Fruit fly (Drosophila melanogaster) whole organism, embryonic: ENCODE measurements around the gene CG42487.

Source experiments
- Atf3 ChIP-seq: fragments of 200-800 bp; sonication (Bioruptor generic); optimal IDR thresholded peaks from 3 replicates; lab custom pipeline; 2016; ENCODE audit warnings: missing biosample characterization, missing genetic modification characterization
- CG10209 ChIP-seq: fragments of 200-800 bp; sonication (Bioruptor generic); optimal IDR thresholded peaks from 3 replicates; lab custom pipeline; 2017; ENCODE audit warnings: missing biosample characterization, mild to moderate bottlenecking, missing genetic modification characterization, missing genetic modification reagents
- CG12659 ChIP-seq: fragments of 200-800 bp; sonication (Bioruptor generic); optimal IDR thresholded peaks from 3 replicates; lab custom pipeline; 2017; ENCODE audit warnings: mild to moderate bottlenecking, missing biosample characterization, missing genetic modification reagents, missing genetic modification characterization
- CG13424 ChIP-seq: fragments of 200-800 bp; sonication (Bioruptor generic); optimal IDR thresholded peaks from 2 replicates; lab custom pipeline; 2019; ENCODE audit warnings: missing biosample characterization, mild to moderate bottlenecking, missing genetic modification characterization, moderate library complexity
- CG14441 ChIP-seq: fragments of 200-800 bp; sonication (Bioruptor generic); IDR thresholded peaks from 2 replicates; pipeline ENCODE4 v1.3.6; 2022; ENCODE audit warnings: missing biosample characterization, missing genetic modification characterization
- CG14965 ChIP-seq: fragments of 200-800 bp; sonication (Bioruptor generic); optimal IDR thresholded peaks from 2 replicates; lab custom pipeline; 2016; ENCODE audit warnings: missing biosample characterization, missing genetic modification characterization, borderline replicate concordance
- CG15011 ChIP-seq: fragments of 200-800 bp; sonication (Bioruptor generic); optimal IDR thresholded peaks from 3 replicates; lab custom pipeline; 2018; ENCODE audit warnings: missing biosample characterization, mild to moderate bottlenecking, missing genetic modification characterization
- CG1529 ChIP-seq: fragments of 200-800 bp; sonication (Bioruptor generic); optimal IDR thresholded peaks from 3 replicates; lab custom pipeline; 2018; ENCODE audit warnings: missing biosample characterization, missing genetic modification characterization
- CG17568 ChIP-seq: fragments of 200-800 bp; sonication (Bioruptor generic); optimal IDR thresholded peaks from 2 replicates; lab custom pipeline; 2018; ENCODE audit warnings: missing biosample characterization, mild to moderate bottlenecking, missing genetic modification characterization, moderate library complexity
- CG17912 ChIP-seq: fragments of 200-800 bp; sonication (Bioruptor generic); optimal IDR thresholded peaks from 2 replicates; lab custom pipeline; 2018; ENCODE audit warnings: missing biosample characterization, mild to moderate bottlenecking, missing genetic modification characterization
- CG30431 ChIP-seq: fragments of 200-800 bp; sonication (Bioruptor generic); optimal IDR thresholded peaks from 2 replicates; lab custom pipeline; 2017; ENCODE audit warnings: missing biosample characterization, missing genetic modification characterization
- CG3163 ChIP-seq: fragments of 200-800 bp; sonication (Bioruptor generic); optimal IDR thresholded peaks from 3 replicates; lab custom pipeline; 2016; ENCODE audit warnings: missing biosample characterization, missing genetic modification characterization
- CG6272 ChIP-seq: fragments of 200-800 bp; sonication (Bioruptor generic); IDR thresholded peaks from 2 replicates; pipeline ENCODE4 v1.3.6; 2022; ENCODE audit warnings: missing biosample characterization, missing genetic modification characterization
- CG6791 ChIP-seq: fragments of 200-800 bp; sonication (Bioruptor generic); IDR thresholded peaks from 3 replicates; pipeline ENCODE4 v1.3.6; 2022; ENCODE audit warnings: missing biosample characterization, missing genetic modification characterization; ENCODE audit not compliant: partially characterized antibody
- CG6813 ChIP-seq: fragments of 200-800 bp; sonication (Bioruptor generic); optimal IDR thresholded peaks from 2 replicates; lab custom pipeline; 2017; ENCODE audit warnings: missing biosample characterization, missing genetic modification characterization, mild to moderate bottlenecking, moderate library complexity, missing genetic modification reagents
- CG7987 ChIP-seq: fragments of 200-800 bp; sonication (Bioruptor generic); optimal IDR thresholded peaks from 2 replicates; lab custom pipeline; 2018; ENCODE audit warnings: missing biosample characterization, mild to moderate bottlenecking, missing genetic modification characterization, moderate library complexity
- D ChIP-seq, 2 experiments: fragments of 200-800 bp in 1 of 2; fragments of >200 bp in 1 of 2; sonication (Bioruptor generic) in 1 of 2; optimal IDR thresholded peaks; 2 replicates in 1 of 2; 3 replicates in 1 of 2; lab custom pipeline; 2017; ENCODE audit warnings: mild to moderate bottlenecking in 1 of 2, missing biosample characterization in 1 of 2, missing genetic modification characterization in 1 of 2, missing genetic modification reagents in 1 of 2
- D19B ChIP-seq: fragments of 200-800 bp; sonication (Bioruptor generic); optimal IDR thresholded peaks from 2 replicates; lab custom pipeline; 2017; ENCODE audit warnings: missing biosample characterization, mild to moderate bottlenecking, missing genetic modification characterization
- Dfd ChIP-seq, 2 experiments: fragments of >200 bp; optimal IDR thresholded peaks; 2 replicates each; lab custom pipeline; 2017; ENCODE audit warnings: missing biosample characterization in 2 of 2, missing genetic modification characterization in 2 of 2
- Dip3 ChIP-seq: fragments of 200-800 bp; sonication (Bioruptor generic); optimal IDR thresholded peaks from 3 replicates; lab custom pipeline; 2016; ENCODE audit warnings: missing biosample characterization, missing genetic modification characterization
- Doc3 ChIP-seq: fragments of 200-800 bp; sonication (Bioruptor generic); IDR thresholded peaks from 3 replicates; pipeline ENCODE4 v1.3.6; 2022; ENCODE audit warnings: missing biosample characterization, missing genetic modification characterization; ENCODE audit not compliant: partially characterized antibody
- Dp ChIP-seq: fragments of 200-800 bp; sonication (Bioruptor generic); optimal IDR thresholded peaks from 2 replicates; lab custom pipeline; 2018; ENCODE audit warnings: missing biosample characterization, mild to moderate bottlenecking, missing genetic modification characterization, moderate library complexity
- E2f1 ChIP-seq: fragments of 200-800 bp; sonication (Bioruptor generic); IDR thresholded peaks from 2 replicates; pipeline ENCODE4 v1.3.6; 2022; ENCODE audit warnings: missing biosample characterization, missing genetic modification characterization
- Eip74EF ChIP-seq, 2 experiments: fragments of 200-800 bp in 1 of 2; fragments of >200 bp in 1 of 2; sonication (Bioruptor generic) in 1 of 2; optimal IDR thresholded peaks; 2 replicates each; lab custom pipeline; 2017 to 2019; ENCODE audit warnings: missing biosample characterization in 2 of 2, missing genetic modification characterization in 2 of 2, mild to moderate bottlenecking in 1 of 2, moderate library complexity in 1 of 2
- Ets65A ChIP-seq: fragments of 200-800 bp; sonication (Bioruptor generic); peaks from one replicate; lab custom pipeline; 2016; ENCODE audit warnings: missing biosample characterization, missing genetic modification characterization
- HHEX ChIP-seq: fragments of 200-800 bp; sonication (Bioruptor generic); optimal IDR thresholded peaks from 3 replicates; lab custom pipeline; 2017; ENCODE audit warnings: missing biosample characterization, mild to moderate bottlenecking, missing genetic modification characterization, missing genetic modification reagents
- Hr3 ChIP-seq: fragments of 200-800 bp; sonication (Bioruptor generic); optimal IDR thresholded peaks from 3 replicates; lab custom pipeline; 2016; ENCODE audit warnings: missing biosample characterization, missing genetic modification characterization
- Hr78 ChIP-seq, 2 experiments: fragments of 200-800 bp in 1 of 2; fragments of >200 bp in 1 of 2; sonication (Bioruptor generic) in 1 of 2; optimal IDR thresholded peaks; 2 replicates each; lab custom pipeline; 2017 to 2019; ENCODE audit warnings: missing biosample characterization in 2 of 2, missing genetic modification characterization in 2 of 2, mild to moderate bottlenecking in 1 of 2, moderate library complexity in 1 of 2
- Lim3 ChIP-seq: fragments of 200-800 bp; sonication (Bioruptor generic); IDR thresholded peaks from 2 replicates; pipeline ENCODE4 v1.3.6; 2022; ENCODE audit warnings: missing biosample characterization, missing genetic modification characterization
- Mad ChIP-seq: fragments of 200-800 bp; sonication (Bioruptor generic); optimal IDR thresholded peaks from 2 replicates; lab custom pipeline; 2016; ENCODE audit warnings: missing biosample characterization, missing genetic modification characterization
- NC2β ChIP-seq: fragments of 200-800 bp; sonication (Bioruptor generic); optimal IDR thresholded peaks from 2 replicates; lab custom pipeline; 2016; ENCODE audit warnings: missing biosample characterization, missing genetic modification characterization
- Pdp1 ChIP-seq, 2 experiments: fragments of 200-800 bp; sonication (Bioruptor generic); optimal IDR thresholded peaks; 3 replicates each; lab custom pipeline; 2016; ENCODE audit warnings: missing biosample characterization in 2 of 2, missing genetic modification characterization in 2 of 2, mild to moderate bottlenecking in 1 of 2, moderate library complexity in 1 of 2
- Spps ChIP-seq: fragments of 200-800 bp; sonication (Bioruptor generic); optimal IDR thresholded peaks from 2 replicates; lab custom pipeline; 2018; ENCODE audit warnings: missing biosample characterization, mild to moderate bottlenecking, missing genetic modification characterization
- Xbp1 ChIP-seq: fragments of 200-800 bp; sonication (Bioruptor generic); optimal IDR thresholded peaks from 3 replicates; lab custom pipeline; 2016; ENCODE audit warnings: missing biosample characterization, mild to moderate bottlenecking, missing genetic modification characterization
- Xrp1 ChIP-seq: fragments of 200-800 bp; sonication (Bioruptor generic); IDR thresholded peaks from 2 replicates; pipeline ENCODE4 v1.3.6; 2022; ENCODE audit warnings: missing biosample characterization, missing genetic modification characterization
- bowl ChIP-seq: fragments of 200-800 bp; sonication (Bioruptor generic); IDR thresholded peaks from 2 replicates; pipeline ENCODE4 v1.3.6; 2022; ENCODE audit warnings: missing biosample characterization, missing genetic modification characterization
- br ChIP-seq: fragments of >200 bp; optimal IDR thresholded peaks from 2 replicates; lab custom pipeline; 2017
- chn ChIP-seq: fragments of 200-800 bp; sonication (Bioruptor generic); optimal IDR thresholded peaks from 2 replicates; lab custom pipeline; 2016; ENCODE audit warnings: missing biosample characterization, missing genetic modification characterization
- dpn ChIP-seq, 2 experiments: fragments of 200-800 bp; sonication (Bioruptor generic); optimal IDR thresholded peaks; 3 replicates each; lab custom pipeline; 2016; ENCODE audit warnings: missing biosample characterization in 2 of 2, missing genetic modification characterization in 2 of 2
- emc ChIP-seq: fragments of 200-800 bp; sonication (Bioruptor generic); optimal IDR thresholded peaks from 2 replicates; lab custom pipeline; 2016; ENCODE audit warnings: missing biosample characterization, missing genetic modification characterization
- fd3F ChIP-seq: fragments of 200-800 bp; sonication (Bioruptor generic); optimal IDR thresholded peaks from 2 replicates; lab custom pipeline; 2018; ENCODE audit warnings: missing biosample characterization, mild to moderate bottlenecking, missing genetic modification characterization, moderate library complexity
- gsb-n ChIP-seq: fragments of 200-800 bp; sonication (Bioruptor generic); optimal IDR thresholded peaks from 3 replicates; lab custom pipeline; 2018; ENCODE audit warnings: missing biosample characterization, mild to moderate bottlenecking, missing genetic modification characterization
- inv ChIP-seq: fragments of 200-800 bp; sonication (Bioruptor generic); IDR thresholded peaks from 2 replicates; pipeline ENCODE4 v1.3.6; 2022; ENCODE audit warnings: missing biosample characterization, missing genetic modification characterization; ENCODE audit not compliant: partially characterized antibody
- jigr1 ChIP-seq: fragments of 200-800 bp; sonication (Bioruptor generic); IDR thresholded peaks from 3 replicates; pipeline ENCODE4 v1.3.6; 2022; ENCODE audit warnings: missing biosample characterization, missing genetic modification characterization
- nerfin-1 ChIP-seq: fragments of 200-800 bp; sonication (Bioruptor generic); optimal IDR thresholded peaks from 3 replicates; lab custom pipeline; 2019; ENCODE audit warnings: missing biosample characterization, mild to moderate bottlenecking, missing genetic modification characterization, moderate library complexity
- pnt ChIP-seq: fragments of 200-800 bp; sonication (Bioruptor generic); optimal IDR thresholded peaks from 3 replicates; lab custom pipeline; 2016; ENCODE audit warnings: missing biosample characterization, missing genetic modification characterization
- sima ChIP-seq: fragments of 200-800 bp; sonication (Bioruptor generic); optimal IDR thresholded peaks from 2 replicates; lab custom pipeline; 2016; ENCODE audit warnings: missing biosample characterization, missing genetic modification characterization
- sug ChIP-seq: fragments of 200-800 bp; optimal IDR thresholded peaks from 2 replicates; lab custom pipeline; 2019; ENCODE audit warnings: missing biosample characterization, mild to moderate bottlenecking, missing genetic modification characterization, moderate library complexity
- trh ChIP-seq: fragments of 200-800 bp; sonication (Bioruptor generic); optimal IDR thresholded peaks from 2 replicates; lab custom pipeline; 2016; ENCODE audit warnings: missing biosample characterization, missing genetic modification characterization
- tup ChIP-seq: fragments of 200-800 bp; sonication (Bioruptor generic); optimal IDR thresholded peaks from 2 replicates; lab custom pipeline; 2016; ENCODE audit warnings: missing biosample characterization, mild to moderate bottlenecking, missing genetic modification characterization, moderate library complexity

CG42487 gene

dm6 chr3R:27987329-27987728 lies 28.3 kb upstream of the CG42487 start (continued):
- TF ChIP-seq CG10209 (GFP tag; lab: Kevin White, UChicago) (peak; percentile 56), chn (GFP tag; lab: Kevin White, UChicago) (no peak), NC2β (no peak), D19B (GFP tag; lab: Kevin White, UChicago) (peak; percentile 51), CG7987 (GFP tag; lab: Kevin White, UChicago) (no peak), jigr1 (GFP tag; lab: Robert Waterston, UW) (no peak), CG13424 (tag; lab: Kevin White, UChicago) (peak; percentile 72), E2f1 (peak; percentile 77), gsb-n (tag; lab: Kevin White, UChicago) (peak; percentile 35), CG6813 (no peak), sima (GFP tag; lab: Kevin White, UChicago) (no peak), dpn (GFP tag; optimal IDR thresholded peaks at IDR 0.05; lab: Kevin White, UChicago) (peak; percentile 15 to 60), inv (GFP tag; lab: Robert Waterston, UW) (no peak), CG6791 (GFP tag; lab: Robert Waterston, UW) (no peak), CG15011 (peak; percentile 36), CG30431 (no peak), CG14441 (GFP tag; lab: Robert Waterston, UW) (peak; percentile 36; the same call in 1 of the 2 replicates), br (lab: Kevin White, UChicago) (no peak), pnt (GFP tag; lab: Kevin White, UChicago) (no peak), CG12659 (GFP tag; lab: Kevin White, UChicago) (peak; percentile 68), Mad (GFP tag; lab: Kevin White, UChicago) (peak; percentile 6), CG14965 (GFP tag; lab: Kevin White, UChicago) (no peak), CG1529 (GFP tag; lab: Kevin White, UChicago) (peak; percentile 45), emc (GFP tag; lab: Kevin White, UChicago) (no peak), CG17568 (GFP tag; lab: Kevin White, UChicago) (no peak), trh (GFP tag; lab: Kevin White, UChicago) (peak; percentile 32), Dp (no peak), Atf3 (no peak), Hr78 (GFP tag; optimal IDR thresholded peaks at IDR 0.05; lab: Kevin White, UChicago) (no peak), fd3F (GFP tag; lab: Kevin White, UChicago) (peak; percentile 52), Spps (tag; lab: Kevin White, UChicago) (no peak), nerfin-1 (tag; lab: Kevin White, UChicago) (peak; percentile 10), Eip74EF (GFP tag; optimal IDR thresholded peaks at IDR 0.05; lab: Kevin White, UChicago) (peak in 1 of 2 experiments; percentile 56), CG6272 (GFP tag; lab: Robert Waterston, UW) (peak; percentile 44; the same call in 1 of the 2 replicates), tup (GFP tag; lab: Kevin White, UChicago) (no peak), bowl (GFP tag; lab: Robert Waterston, UW) (no peak), Doc3 (GFP tag; lab: Robert Waterston, UW) (no peak), Xrp1 (GFP tag; lab: Robert Waterston, UW) (peak; percentile 72), Hr3 (GFP tag; lab: Kevin White, UChicago) (peak; percentile 29), Dip3 (GFP tag; lab: Kevin White, UChicago) (peak; percentile 19), Dfd (GFP tag; optimal IDR thresholded peaks at IDR 0.05; lab: Kevin White, UChicago) (no peak), Lim3 (GFP tag; lab: Robert Waterston, UW) (no peak), sug (tag; lab: Kevin White, UChicago) (peak; percentile 41), Xbp1 (GFP tag; lab: Kevin White, UChicago) (peak; percentile 61), CG17912 (no peak), Pdp1 (GFP tag; optimal IDR thresholded peaks at IDR 0.05; lab: Kevin White, UChicago) (no peak), D (optimal IDR thresholded peaks at IDR 0.05; lab: Kevin White, UChicago) (no peak), D (GFP tag; optimal IDR thresholded peaks at IDR 0.05; lab: Kevin White, UChicago) (no peak), Ets65A (GFP tag; lab: Kevin White, UChicago) (no peak), CG3163 (GFP tag; lab: Kevin White, UChicago) (no peak), HHEX (peak; percentile 59)
